Worm (Caenorhabditis elegans): ENCODE measurements around the gene sfxn-1.4.

sfxn-1.4 gene

ce11 chrII:11652679-11653174, 28.3 kb downstream of the sfxn-1.4 start, which contains the start of the genes rad-23 and rpn-12 (continued):
- no peak for TF ChIP-seq egl-27 (tag; optimal IDR thresholded peaks at IDR 0.05)
- TF ChIP-seq nhr-28 (tag; optimal IDR thresholded peaks at IDR 0.05): no peak
- no peak for TF ChIP-seq zag-1 (tag; optimal IDR thresholded peaks at IDR 0.05)
- no peak for TF ChIP-seq ceh-9 (tag; optimal IDR thresholded peaks at IDR 0.05)
- no peak for TF ChIP-seq fos-1 (tag; optimal IDR thresholded peaks at IDR 0.05)
- TF ChIP-seq ceh-28 (tag; optimal IDR thresholded peaks at IDR 0.05): no peak

ce11 chrII:11652125-11652524, 28.9 kb downstream of the sfxn-1.4 start:
- TF ChIP-seq nhr-76 (tag; optimal IDR thresholded peaks at IDR 0.05): no peak
- no peak for TF ChIP-seq unc-62 (GFP tag; optimal IDR thresholded peaks at IDR 0.05)
- TF ChIP-seq lin-15B (tag; optimal IDR thresholded peaks at IDR 0.05): no peak
- TF ChIP-seq hmg-11 (tag; optimal IDR thresholded peaks at IDR 0.05): no peak
- no peak for TF ChIP-seq pqm-1 (tag; optimal IDR thresholded peaks at IDR 0.05)
- TF ChIP-seq nhr-237 (tag; optimal IDR thresholded peaks at IDR 0.05): no peak
- no peak for TF ChIP-seq elt-3 (tag; optimal IDR thresholded peaks at IDR 0.05)
- no peak for TF ChIP-seq R02D3.7 (tag; optimal IDR thresholded peaks at IDR 0.05)
- no peak for TF ChIP-seq skn-1 (tag; optimal IDR thresholded peaks at IDR 0.05)
- no peak for TF ChIP-seq sea-2 (GFP tag; optimal IDR thresholded peaks at IDR 0.05)
- TF ChIP-seq elt-2 (tag; optimal IDR thresholded peaks at IDR 0.05): no peak
- TF ChIP-seq nhr-28 (tag; optimal IDR thresholded peaks at IDR 0.05): no peak
- TF ChIP-seq ztf-4 (tag; optimal IDR thresholded peaks at IDR 0.05): no peak
- TF ChIP-seq zag-1 (tag; optimal IDR thresholded peaks at IDR 0.05): no peak

- TF ChIP-seq elt-2 (tag; optimal IDR thresholded peaks at IDR 0.05) (peak; percentile 20), ceh-28 (tag; optimal IDR thresholded peaks at IDR 0.05) (no peak), nhr-43 (tag; optimal IDR thresholded peaks at IDR 0.05; ENCODE audit: poor library complexity, severe bottlenecking) (peak; percentile 38), aly-2 (tag; optimal IDR thresholded peaks at IDR 0.05) (peak; percentile 44)
Observed at ce11 chrII:11650975-11651588, 30.0 kb downstream of the sfxn-1.4 start, which contains the start of gene coa-7. coa-7 (minus strand) TSS chrII:11651148.

- TF ChIP-seq nhr-28 (tag; optimal IDR thresholded peaks at IDR 0.05) (no peak), ZK546.5 (tag; optimal IDR thresholded peaks at IDR 0.05) (no peak), jun-1 (tag; optimal IDR thresholded peaks at IDR 0.05) (peak; percentile 4), pha-4 (tag; optimal IDR thresholded peaks at IDR 0.05) (peak; percentile 77), sea-2 (GFP tag; optimal IDR thresholded peaks at IDR 0.05) (no peak), elt-2 (tag; optimal IDR thresholded peaks at IDR 0.05) (peak; percentile 19)
Observed at ce11 chrII:11649239-11649638, 31.8 kb downstream of the sfxn-1.4 start.

- TF ChIP-seq ceh-16 (tag; optimal IDR thresholded peaks at IDR 0.05): no peak
- TF ChIP-seq unc-39 (tag; optimal IDR thresholded peaks at IDR 0.05): no peak
- TF ChIP-seq elt-2 (tag; optimal IDR thresholded peaks at IDR 0.05): peak; percentile 78
- no peak for TF ChIP-seq snpc-4 (tag; optimal IDR thresholded peaks at IDR 0.05)
Observed at ce11 chrII:11646874-11647273, 34.2 kb downstream of the sfxn-1.4 start.

ce11 chrII:11646276-11646797, 34.7 kb downstream of the sfxn-1.4 start, which contains the start of gene ghi-1:
ghi-1 (plus strand) TSS chrII:11646747.
- TF ChIP-seq eor-1 (tag; optimal IDR thresholded peaks at IDR 0.05) (no peak), lsy-12 (tag; optimal IDR thresholded peaks at IDR 0.05) (no peak), nhr-25 (tag; optimal IDR thresholded peaks at IDR 0.05) (peak; percentile 27), nhr-43 (tag; optimal IDR thresholded peaks at IDR 0.05; ENCODE audit: poor library complexity, severe bottlenecking) (peak; percentile 2), nhr-77 (tag; optimal IDR thresholded peaks at IDR 0.05) (no peak), egl-27 (tag; optimal IDR thresholded peaks at IDR 0.05) (no peak), snpc-4 (tag; optimal IDR thresholded peaks at IDR 0.05) (no peak), unc-39 (tag; optimal IDR thresholded peaks at IDR 0.05) (no peak), nhr-67 (tag; optimal IDR thresholded peaks at IDR 0.05) (no peak), hmg-11 (tag; optimal IDR thresholded peaks at IDR 0.05) (no peak), sea-2 (GFP tag; optimal IDR thresholded peaks at IDR 0.05) (no peak), skn-1 (tag; optimal IDR thresholded peaks at IDR 0.05) (peak; percentile 17), pqm-1 (tag; optimal IDR thresholded peaks at IDR 0.05) (peak; percentile 29), elt-1 (tag; optimal IDR thresholded peaks at IDR 0.05) (no peak), elt-2 (tag; optimal IDR thresholded peaks at IDR 0.05) (peak; percentile 75), ZK546.5 (tag; optimal IDR thresholded peaks at IDR 0.05) (no peak), mml-1 (tag; optimal IDR thresholded peaks at IDR 0.05) (no peak), nhr-23 (tag; optimal IDR thresholded peaks at IDR 0.05) (no peak), nfya-1 (tag; optimal IDR thresholded peaks at IDR 0.05; ENCODE audit: insufficient read depth) (peak; percentile 40), pha-4 (tag; optimal IDR thresholded peaks at IDR 0.05) (peak; percentile 8), jun-1 (tag; optimal IDR thresholded peaks at IDR 0.05) (no peak)
